Worm (Caenorhabditis elegans) whole organism, L3 larva: ENCODE data around the gene smc-3.

Source experiments
- egl-27 ChIP-seq: sonication (generic microtip); optimal IDR thresholded peaks from 4 replicates; lab custom pipeline; 2017; ENCODE audit warnings: missing biosample characterization, missing genetic modification reagents, missing genetic modification characterization
- eor-1 ChIP-seq, 2 experiments: fragments of 150-350 bp; optimal IDR thresholded peaks; 2 replicates each; lab custom pipeline; 2014 to 2018; ENCODE audit warnings: missing biosample characterization in 2 of 2, missing genetic modification characterization in 2 of 2
- nhr-237 ChIP-seq: fragments of 150-350 bp; optimal IDR thresholded peaks from 2 replicates; lab custom pipeline; 2014; ENCODE audit warnings: missing biosample characterization, missing genetic modification characterization
- nhr-25 ChIP-seq: sonication (generic microtip); optimal IDR thresholded peaks from 2 replicates; lab custom pipeline; 2017; ENCODE audit warnings: missing biosample characterization, missing genetic modification characterization

- TF ChIP-seq eor-1 (tag; optimal IDR thresholded peaks at IDR 0.05; lab: Kevin White, UChicago) (no peak), nhr-25 (tag; lab: Kevin White, UChicago) (no peak), nhr-237 (tag; lab: Kevin White, UChicago) (no peak), egl-27 (tag; lab: Kevin White, UChicago) (no peak)
These were observed 10.8 kb upstream of the smc-3 start for ce11 chrIII:11279954-11280353.
